Worm (Caenorhabditis elegans): ENCODE data around the gene srsx-30.

ce11 chrV:10173653-10174052 lies 15.0 kb downstream of the srsx-30 start, which contains the start of gene egl-3:
- TF ChIP-seq ceh-2 (tag; optimal IDR thresholded peaks at IDR 0.05) (no peak), hlh-13 (GFP tag; optimal IDR thresholded peaks at IDR 0.05) (no peak), pha-4 (tag; optimal IDR thresholded peaks at IDR 0.05) (no peak), zip-5 (tag; optimal IDR thresholded peaks at IDR 0.05) (no peak), hlh-30 (tag; optimal IDR thresholded peaks at IDR 0.05; ENCODE audit: insufficient read depth) (no peak)
